Fruit fly (Drosophila melanogaster): ENCODE measurements around the gene CG31635.

CG31635 gene

DNA sequence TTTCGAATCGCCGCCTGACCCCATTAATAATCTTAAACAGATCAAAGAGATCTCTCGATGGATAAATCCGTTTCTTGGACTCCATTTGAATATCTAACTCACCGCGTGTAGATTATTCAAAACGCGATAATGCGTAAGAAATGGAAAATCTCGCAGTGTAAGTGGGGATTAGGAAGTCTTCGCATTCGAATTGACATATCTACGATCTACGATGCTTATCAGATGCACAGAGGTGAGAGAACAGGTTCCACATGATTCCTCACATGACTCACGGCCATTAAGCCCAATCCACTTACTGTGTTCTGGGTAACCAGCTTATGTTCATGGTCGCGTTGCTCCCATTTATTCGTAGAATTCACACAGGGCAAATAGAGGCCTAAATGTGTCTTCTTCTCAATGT, 47.3 kb upstream of the CG31635 start:
- TF ChIP-seq CG31365 (tag; optimal IDR thresholded peaks at IDR 0.05): no peak
- no peak for TF ChIP-seq az2 (GFP tag; optimal IDR thresholded peaks at IDR 0.05)
- no peak for TF ChIP-seq ac (GFP tag; optimal IDR thresholded peaks at IDR 0.05)
- peak; percentile 94 for TF ChIP-seq grn (GFP tag; optimal IDR thresholded peaks at IDR 0.05)
- no peak for TF ChIP-seq sd (tag; optimal IDR thresholded peaks at IDR 0.05)
- no peak for TF ChIP-seq Sry-β (GFP tag; optimal IDR thresholded peaks at IDR 0.05)
- TF ChIP-seq prd (optimal IDR thresholded peaks at IDR 0.05): no peak
- TF ChIP-seq prd (GFP tag; IDR thresholded peaks at IDR 0.05): no peak
- TF ChIP-seq Ssrp (tag; optimal IDR thresholded peaks at IDR 0.05): no peak
- peak; percentile 43 for TF ChIP-seq oc (tag; optimal IDR thresholded peaks at IDR 0.05)
- peak in 1 of 3 experiments; percentile 79 for TF ChIP-seq Stat92E (GFP tag; optimal IDR thresholded peaks at IDR 0.05)
- no peak for TF ChIP-seq CG7372 (GFP tag; IDR thresholded peaks at IDR 0.05)

DNA sequence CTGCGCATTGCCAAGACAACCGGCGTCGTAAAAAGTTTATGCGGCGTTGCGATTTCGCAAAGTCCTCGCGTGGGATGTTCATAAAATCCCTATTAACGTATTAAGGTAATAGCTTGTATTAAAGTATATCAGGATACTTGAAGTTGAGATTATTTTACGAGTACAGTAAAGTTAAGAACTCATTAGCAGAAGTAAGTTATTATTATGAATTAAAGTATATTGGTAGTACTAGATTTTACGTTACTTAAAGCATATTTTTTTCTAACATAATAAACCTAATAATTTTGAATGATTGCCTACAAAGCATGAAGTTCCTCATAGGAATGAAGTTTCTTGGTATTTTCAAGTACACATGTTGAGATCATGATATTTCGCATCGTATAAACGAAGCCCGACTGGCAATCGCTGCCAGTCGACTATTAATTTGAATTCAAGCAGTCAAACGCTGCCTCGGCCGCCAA, 44.9 kb upstream of the CG31635 start:
- TF ChIP-seq Lpt (GFP tag; optimal IDR thresholded peaks at IDR 0.05) (no peak), pan (optimal IDR thresholded peaks at IDR 0.05) (no peak), pan (GFP tag; optimal IDR thresholded peaks at IDR 0.05 in 1 of 2, IDR thresholded peaks at IDR 0.05 in 1 of 2) (no peak), jigr1 (GFP tag; IDR thresholded peaks at IDR 0.05) (no peak), CG14050 (GFP tag; IDR thresholded peaks at IDR 0.05) (no peak), cato (GFP tag; optimal IDR thresholded peaks at IDR 0.05; ENCODE audit: borderline replicate concordance) (no peak), C15 (GFP tag; IDR thresholded peaks at IDR 0.05) (no peak), Aef1 (GFP tag; IDR thresholded peaks at IDR 0.05) (no peak), nom (GFP tag; optimal IDR thresholded peaks at IDR 0.05) (peak; percentile 45), Dll (GFP tag; IDR thresholded peaks at IDR 0.05; ENCODE audit: partially characterized antibody) (no peak), Spps (tag; optimal IDR thresholded peaks at IDR 0.05) (no peak), CG18476 (GFP tag; optimal IDR thresholded peaks at IDR 0.05) (no peak), CG7745 (tag; optimal IDR thresholded peaks at IDR 0.05) (no peak), CG6854 (GFP tag; optimal IDR thresholded peaks at IDR 0.05) (peak; percentile 36), CG15011 (GFP tag; optimal IDR thresholded peaks at IDR 0.05) (peak; percentile 19), Myb (GFP tag; optimal IDR thresholded peaks at IDR 0.05) (no peak), nau (GFP tag; optimal IDR thresholded peaks at IDR 0.05) (no peak), peb (GFP tag; IDR thresholded peaks at IDR 0.05) (no peak), Bteb2 (GFP tag; optimal IDR thresholded peaks at IDR 0.05) (peak; percentile 8), bab2 (GFP tag; optimal IDR thresholded peaks at IDR 0.05) (no peak), hbn (GFP tag; IDR thresholded peaks at IDR 0.05; ENCODE audit: partially characterized antibody) (no peak), CG6689 (GFP tag; IDR thresholded peaks at IDR 0.05) (peak; percentile 45), caup (GFP tag; optimal IDR thresholded peaks at IDR 0.05; ENCODE audit: severe bottlenecking) (peak; percentile 11), sisA (GFP tag; IDR thresholded peaks at IDR 0.05) (0 out of 2 replicates have a peak, but pooled peaks have one; percentile 21), hkb (optimal IDR thresholded peaks at IDR 0.05) (no peak), hkb (GFP tag; IDR thresholded peaks at IDR 0.05) (0 out of 2 replicates have a peak, but pooled peaks have one; percentile 9), CG10274 (GFP tag; optimal IDR thresholded peaks at IDR 0.05) (no peak), fd102C (GFP tag; optimal IDR thresholded peaks at IDR 0.05) (no peak), BtbVII (GFP tag; optimal IDR thresholded peaks at IDR 0.05) (peak; percentile 57), fu2 (GFP tag; optimal IDR thresholded peaks at IDR 0.05) (no peak), CG12659 (GFP tag; optimal IDR thresholded peaks at IDR 0.05) (peak; percentile 50), Hr51 (GFP tag; optimal IDR thresholded peaks at IDR 0.05) (peak in 1 of 2 experiments; percentile 78), CG6254 (GFP tag; optimal IDR thresholded peaks at IDR 0.05) (peak; percentile 31), fru (optimal IDR thresholded peaks at IDR 0.05) (no peak), Meics (GFP tag; optimal IDR thresholded peaks at IDR 0.05) (peak; percentile 62), Sox100B (GFP tag; optimal IDR thresholded peaks at IDR 0.05) (peak; percentile 84), org-1 (GFP tag; optimal IDR thresholded peaks at IDR 0.05) (peak; percentile 36), Oli (tag; optimal IDR thresholded peaks at IDR 0.05) (peak; percentile 59)

Measured in whole organism, embryonic.